Fruit fly (Drosophila melanogaster): ENCODE data around the gene mira.

Gene mira

dm6 chr3R:19918207-19918606 is 16.7 kb downstream of the mira start, which contains the start of gene CG4770:
TSS of gene CG4770 (plus strand) at chr3R:19918507.
- no peak for TF ChIP-seq ttk (optimal IDR thresholded peaks at IDR 0.05)
- no peak for TF ChIP-seq h (optimal IDR thresholded peaks at IDR 0.05)
- no peak for TF ChIP-seq insv (optimal IDR thresholded peaks at IDR 0.05)
- TF ChIP-seq Sin3A (optimal IDR thresholded peaks at IDR 0.05): no peak
- no peak for TF ChIP-seq psq (optimal IDR thresholded peaks at IDR 0.05)
- no peak for TF ChIP-seq Myc (optimal IDR thresholded peaks at IDR 0.05)

- no peak for TF ChIP-seq Sin3A (optimal IDR thresholded peaks at IDR 0.05)
- no peak for TF ChIP-seq psq (optimal IDR thresholded peaks at IDR 0.05)
- TF ChIP-seq h (optimal IDR thresholded peaks at IDR 0.05): no peak
- TF ChIP-seq insv (optimal IDR thresholded peaks at IDR 0.05): no peak
Measured at dm6 chr3R:19917739-19918138, 17.2 kb downstream of the mira start, which contains the start of gene CG4465. TSS of gene CG4465 (minus strand) at chr3R:19917839.

- TF ChIP-seq Sin3A (optimal IDR thresholded peaks at IDR 0.05) (no peak), psq (optimal IDR thresholded peaks at IDR 0.05) (no peak), ttk (optimal IDR thresholded peaks at IDR 0.05) (no peak), Myc (optimal IDR thresholded peaks at IDR 0.05) (no peak), insv (optimal IDR thresholded peaks at IDR 0.05) (no peak), h (optimal IDR thresholded peaks at IDR 0.05) (no peak)
Measured at dm6 chr3R:19915312-19915711, 19.6 kb downstream of the mira start, which contains the start of the genes Xport-A and Xport-B. TSS of gene Xport-A (minus strand) at chr3R:19915412. TSS of gene Xport-B (minus strand) at chr3R:19915412.

dm6 chr3R:19911030-19911429 is 23.9 kb downstream of the mira start:
- TF ChIP-seq psq (optimal IDR thresholded peaks at IDR 0.05) (no peak), Sin3A (optimal IDR thresholded peaks at IDR 0.05) (no peak), insv (optimal IDR thresholded peaks at IDR 0.05) (no peak), h (optimal IDR thresholded peaks at IDR 0.05) (no peak), Myc (optimal IDR thresholded peaks at IDR 0.05) (no peak), ttk (optimal IDR thresholded peaks at IDR 0.05) (no peak)

- TF ChIP-seq Myc (optimal IDR thresholded peaks at IDR 0.05): no peak
- TF ChIP-seq psq (optimal IDR thresholded peaks at IDR 0.05): no peak
- no peak for TF ChIP-seq Sin3A (optimal IDR thresholded peaks at IDR 0.05)
- no peak for TF ChIP-seq insv (optimal IDR thresholded peaks at IDR 0.05)
- TF ChIP-seq ttk (optimal IDR thresholded peaks at IDR 0.05): no peak
- TF ChIP-seq h (optimal IDR thresholded peaks at IDR 0.05): no peak
Measured at dm6 chr3R:19910302-19911029, 24.5 kb downstream of the mira start.

- TF ChIP-seq insv (optimal IDR thresholded peaks at IDR 0.05) (no peak), h (optimal IDR thresholded peaks at IDR 0.05) (no peak), psq (optimal IDR thresholded peaks at IDR 0.05) (no peak), Myc (optimal IDR thresholded peaks at IDR 0.05) (no peak), ttk (optimal IDR thresholded peaks at IDR 0.05) (no peak), Sin3A (optimal IDR thresholded peaks at IDR 0.05) (no peak)
Measured at dm6 chr3R:19909541-19910182, 25.3 kb downstream of the mira start.

dm6 chr3R:19908863-19909343 is 26.0 kb downstream of the mira start:
- no peak for TF ChIP-seq insv (optimal IDR thresholded peaks at IDR 0.05)
- TF ChIP-seq ttk (optimal IDR thresholded peaks at IDR 0.05): no peak
- no peak for TF ChIP-seq Sin3A (optimal IDR thresholded peaks at IDR 0.05)
- no peak for TF ChIP-seq h (optimal IDR thresholded peaks at IDR 0.05)
- no peak for TF ChIP-seq psq (optimal IDR thresholded peaks at IDR 0.05)
- no peak for TF ChIP-seq Myc (optimal IDR thresholded peaks at IDR 0.05)

- TF ChIP-seq ttk (optimal IDR thresholded peaks at IDR 0.05): no peak
- TF ChIP-seq h (optimal IDR thresholded peaks at IDR 0.05): no peak
- TF ChIP-seq Myc (optimal IDR thresholded peaks at IDR 0.05): no peak
- no peak for TF ChIP-seq Sin3A (optimal IDR thresholded peaks at IDR 0.05)
- TF ChIP-seq psq (optimal IDR thresholded peaks at IDR 0.05): no peak
- no peak for TF ChIP-seq insv (optimal IDR thresholded peaks at IDR 0.05)
Measured at dm6 chr3R:19905932-19906439, 28.9 kb downstream of the mira start.

- TF ChIP-seq psq (optimal IDR thresholded peaks at IDR 0.05) (no peak), Myc (optimal IDR thresholded peaks at IDR 0.05) (no peak), h (optimal IDR thresholded peaks at IDR 0.05) (no peak), insv (optimal IDR thresholded peaks at IDR 0.05) (no peak), ttk (optimal IDR thresholded peaks at IDR 0.05) (no peak), Sin3A (optimal IDR thresholded peaks at IDR 0.05) (no peak)
Measured at dm6 chr3R:19904865-19905373, 30.0 kb downstream of the mira start, which contains the start of the genes Surf6 and RhoGAP92B. TSS of gene Surf6 (minus strand) at chr3R:19904868. TSS of gene RhoGAP92B (plus strand) at chr3R:19905164.

dm6 chr3R:19902926-19903739 is 31.8 kb downstream of the mira start, which contains the start of gene ClpX:
TSS of gene ClpX (minus strand) at chr3R:19903689.
- TF ChIP-seq Myc (optimal IDR thresholded peaks at IDR 0.05) (no peak), ttk (optimal IDR thresholded peaks at IDR 0.05) (no peak), insv (optimal IDR thresholded peaks at IDR 0.05) (no peak), Sin3A (optimal IDR thresholded peaks at IDR 0.05) (no peak), psq (optimal IDR thresholded peaks at IDR 0.05) (no peak), h (optimal IDR thresholded peaks at IDR 0.05) (no peak)

dm6 chr3R:19902328-19902727 is 32.6 kb downstream of the mira start:
- TF ChIP-seq Myc (optimal IDR thresholded peaks at IDR 0.05) (no peak), psq (optimal IDR thresholded peaks at IDR 0.05) (no peak), Sin3A (optimal IDR thresholded peaks at IDR 0.05) (no peak), h (optimal IDR thresholded peaks at IDR 0.05) (no peak), ttk (optimal IDR thresholded peaks at IDR 0.05) (no peak), insv (optimal IDR thresholded peaks at IDR 0.05) (no peak)

Data from Kc167 (cell line).